Fruit fly (Drosophila melanogaster): Measurements from ENCODE around the gene CG32795.

CG32795 gene

dm6 chrX:2814423-2814822, 24.1 kb upstream of the CG32795 start:
- no peak for TF ChIP-seq esn (GFP tag; optimal IDR thresholded peaks at IDR 0.05)
- no peak for TF ChIP-seq topi (GFP tag; optimal IDR thresholded peaks at IDR 0.05)
- TF ChIP-seq ss (GFP tag; optimal IDR thresholded peaks at IDR 0.05) = no peak
- TF ChIP-seq fd59A (GFP tag; optimal IDR thresholded peaks at IDR 0.05) = no peak
- TF ChIP-seq Eip78C (GFP tag) = no peak
- no peak for TF ChIP-seq CG6163 (GFP tag; IDR thresholded peaks at IDR 0.05)
- TF ChIP-seq CG34406 (GFP tag; optimal IDR thresholded peaks at IDR 0.05) = no peak
- TF ChIP-seq Sox14 (GFP tag; optimal IDR thresholded peaks at IDR 0.05) = no peak

- TF ChIP-seq achi (GFP tag; optimal IDR thresholded peaks at IDR 0.05) = peak; percentile 15
- TF ChIP-seq dac (GFP tag; optimal IDR thresholded peaks at IDR 0.05) = no peak
- TF ChIP-seq Lpt (GFP tag; optimal IDR thresholded peaks at IDR 0.05) = no peak
- no peak for TF ChIP-seq CG11294 (GFP tag; IDR thresholded peaks at IDR 0.05)
- TF ChIP-seq CG8119 (GFP tag; IDR thresholded peaks at IDR 0.05) = peak; percentile 38; the same call in 1 of the 3 replicates
- TF ChIP-seq eg (GFP tag; IDR thresholded peaks at IDR 0.05) = no peak
- TF ChIP-seq esn (GFP tag; optimal IDR thresholded peaks at IDR 0.05) = no peak
- no peak for TF ChIP-seq spab (GFP tag; optimal IDR thresholded peaks at IDR 0.05)
- peak; percentile 19 for TF ChIP-seq CG32006 (GFP tag; optimal IDR thresholded peaks at IDR 0.05)
- peak; percentile 3 for TF ChIP-seq CG10631 (GFP tag; optimal IDR thresholded peaks at IDR 0.05)
- TF ChIP-seq CG8319 (GFP tag; optimal IDR thresholded peaks at IDR 0.05) = no peak
- TF ChIP-seq CG10669 (GFP tag; optimal IDR thresholded peaks at IDR 0.05) = no peak
- no peak for TF ChIP-seq CG1621 (tag; optimal IDR thresholded peaks at IDR 0.05)
- no peak for TF ChIP-seq CG11902 (GFP tag; optimal IDR thresholded peaks at IDR 0.05)
- TF ChIP-seq salr (GFP tag; optimal IDR thresholded peaks at IDR 0.05) = no peak
- TF ChIP-seq Sox102F (GFP tag; optimal IDR thresholded peaks at IDR 0.05) = no peak
- TF ChIP-seq Hr39 (GFP tag; optimal IDR thresholded peaks at IDR 0.05) = no peak
- no peak for TF ChIP-seq Blimp-1 (GFP tag; optimal IDR thresholded peaks at IDR 0.05)
- TF ChIP-seq CG9139 (GFP tag; optimal IDR thresholded peaks at IDR 0.05) = no peak
- TF ChIP-seq CG16779 (tag; optimal IDR thresholded peaks at IDR 0.05) = no peak
- TF ChIP-seq dsx (GFP tag; optimal IDR thresholded peaks at IDR 0.05; ENCODE audit: poor library complexity, severe bottlenecking) = no peak
- TF ChIP-seq CG6808 (GFP tag; optimal IDR thresholded peaks at IDR 0.05) = no peak
- TF ChIP-seq Eip78C (GFP tag) = no peak
- no peak for TF ChIP-seq CG3032 (tag; optimal IDR thresholded peaks at IDR 0.05)
- TF ChIP-seq CG31627 (GFP tag; optimal IDR thresholded peaks at IDR 0.05) = no peak
Observed at dm6 chrX:2813106-2813505, 22.7 kb upstream of the CG32795 start.

- TF ChIP-seq Ets21C (GFP tag; optimal IDR thresholded peaks at IDR 0.05) = no peak
- no peak for TF ChIP-seq salr (GFP tag; optimal IDR thresholded peaks at IDR 0.05)
- TF ChIP-seq CG6808 (GFP tag; optimal IDR thresholded peaks at IDR 0.05) = no peak
- TF ChIP-seq CG6792 (GFP tag; optimal IDR thresholded peaks at IDR 0.05) = no peak
- TF ChIP-seq ss (GFP tag; optimal IDR thresholded peaks at IDR 0.05) = no peak
- no peak for TF ChIP-seq Eip93F (GFP tag; optimal IDR thresholded peaks at IDR 0.05)
- TF ChIP-seq CG8119 (GFP tag; IDR thresholded peaks at IDR 0.05) = no peak
- no peak for TF ChIP-seq CG11902 (GFP tag; optimal IDR thresholded peaks at IDR 0.05)
- no peak for TF ChIP-seq Smox (GFP tag; optimal IDR thresholded peaks at IDR 0.05)
- no peak for TF ChIP-seq vri (GFP tag; optimal IDR thresholded peaks at IDR 0.05)
- TF ChIP-seq CG31627 (GFP tag; optimal IDR thresholded peaks at IDR 0.05) = no peak
- no peak for TF ChIP-seq acj6 (GFP tag; optimal IDR thresholded peaks at IDR 0.05)
- TF ChIP-seq CG6163 (GFP tag; IDR thresholded peaks at IDR 0.05) = no peak
- no peak for TF ChIP-seq Sox102F (GFP tag; optimal IDR thresholded peaks at IDR 0.05)
- no peak for TF ChIP-seq Blimp-1 (GFP tag; optimal IDR thresholded peaks at IDR 0.05)
- TF ChIP-seq fkh (GFP tag; optimal IDR thresholded peaks at IDR 0.05) = no peak
- TF ChIP-seq CG8319 (GFP tag; optimal IDR thresholded peaks at IDR 0.05) = no peak
- no peak for TF ChIP-seq achi (GFP tag; optimal IDR thresholded peaks at IDR 0.05)
- TF ChIP-seq dac (GFP tag; optimal IDR thresholded peaks at IDR 0.05) = no peak
Observed at dm6 chrX:2811703-2812102, 21.3 kb upstream of the CG32795 start.
